Worm (Caenorhabditis elegans): ENCODE data around the gene mrpl-36.

The mrpl-36 gene

ce11 chrIII:9848083-9848482, at the start of gene mrpl-36:
mrpl-36 (minus strand) TSS chrIII:9848116.
- no peak for TF ChIP-seq ztf-23 (GFP tag; IDR thresholded peaks at IDR 0.05)
- no peak for TF ChIP-seq ztf-29 (GFP tag; IDR thresholded peaks at IDR 0.05)
- no peak for TF ChIP-seq ref-1 (GFP tag; conservative IDR thresholded peaks at IDR 0.05)
- no peak for TF ChIP-seq T22C8.4 (GFP tag; IDR thresholded peaks at IDR 0.05)
- TF ChIP-seq tab-1 (GFP tag; IDR thresholded peaks at IDR 0.05), result no peak

DNA sequence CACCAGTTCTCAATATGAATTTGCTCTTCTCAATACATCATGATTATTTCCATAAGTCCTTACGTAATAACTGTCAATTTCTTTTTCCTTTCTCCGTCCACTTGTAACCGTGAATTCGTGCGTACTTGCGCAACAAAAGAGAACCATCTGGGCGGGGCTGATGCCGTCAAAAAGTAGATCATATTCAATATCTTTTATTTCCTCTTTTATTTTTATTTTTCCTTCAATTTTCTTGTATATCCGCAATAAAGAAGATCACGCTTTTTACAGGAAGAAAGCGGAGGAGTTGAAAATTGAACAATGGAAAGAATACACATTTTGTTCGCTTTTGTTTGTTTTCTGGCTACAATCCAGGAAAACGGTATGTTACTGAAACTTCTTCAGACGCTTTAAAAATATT, 44.9 kb upstream of the mrpl-36 start, which contains the start of gene mam-7:
TSS of gene mam-7 (plus strand) at position 301 of the 400 bp plus-strand sequence.
- TF ChIP-seq ztf-23 (GFP tag; IDR thresholded peaks at IDR 0.05), result no peak
- TF ChIP-seq T22C8.4 (GFP tag; IDR thresholded peaks at IDR 0.05), result no peak
- no peak for TF ChIP-seq tab-1 (GFP tag; IDR thresholded peaks at IDR 0.05)
- TF ChIP-seq ref-1 (GFP tag; conservative IDR thresholded peaks at IDR 0.05), result no peak
- no peak for TF ChIP-seq flt-1 (GFP tag; IDR thresholded peaks at IDR 0.05)
- TF ChIP-seq ztf-29 (GFP tag; IDR thresholded peaks at IDR 0.05), result no peak
- no peak for TF ChIP-seq cog-1 (tag; optimal IDR thresholded peaks at IDR 0.05)
- no peak for TF ChIP-seq med-1 (GFP tag; optimal IDR thresholded peaks at IDR 0.05; ENCODE audit: insufficient read depth)
- TF ChIP-seq klf-2 (GFP tag; conservative IDR thresholded peaks at IDR 0.05), result no peak

- TF ChIP-seq tab-1 (GFP tag; IDR thresholded peaks at IDR 0.05) (no peak), med-1 (GFP tag; optimal IDR thresholded peaks at IDR 0.05; ENCODE audit: insufficient read depth) (no peak), klf-2 (GFP tag; conservative IDR thresholded peaks at IDR 0.05) (no peak), flt-1 (GFP tag; IDR thresholded peaks at IDR 0.05) (no peak), ztf-29 (GFP tag; IDR thresholded peaks at IDR 0.05) (no peak), ztf-23 (GFP tag; IDR thresholded peaks at IDR 0.05) (no peak), cog-1 (tag; optimal IDR thresholded peaks at IDR 0.05) (no peak), T22C8.4 (GFP tag; IDR thresholded peaks at IDR 0.05) (no peak), ref-1 (GFP tag; conservative IDR thresholded peaks at IDR 0.05) (no peak)
These were observed 43.4 kb upstream of the mrpl-36 start, which contains the start of gene alg-4 for ce11 chrIII:9891324-9891723. alg-4 (minus strand) TSS chrIII:9891424.

DNA sequence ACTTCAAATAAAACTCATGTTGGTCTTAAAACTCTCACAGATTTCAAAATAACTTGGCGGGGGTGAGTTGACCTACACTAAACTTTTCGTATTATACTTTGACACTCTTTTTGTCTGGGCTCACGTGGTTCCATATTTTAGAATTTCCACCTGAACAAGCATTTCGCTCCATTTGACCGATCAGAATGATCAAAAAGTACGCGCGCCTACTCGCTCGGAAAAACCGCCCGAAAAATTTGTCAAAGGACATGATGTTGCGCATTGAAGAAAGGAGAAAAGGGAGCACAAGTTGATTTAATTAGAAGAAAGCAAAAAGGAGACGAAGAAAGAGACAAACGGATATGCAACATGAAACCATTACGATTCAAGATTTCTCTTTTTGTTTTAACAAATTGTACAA, 38.4 kb upstream of the mrpl-36 start:
- TF ChIP-seq tab-1 (GFP tag; IDR thresholded peaks at IDR 0.05), result no peak
- TF ChIP-seq ztf-29 (GFP tag; IDR thresholded peaks at IDR 0.05), result no peak
- TF ChIP-seq flt-1 (GFP tag; IDR thresholded peaks at IDR 0.05), result no peak
- no peak for TF ChIP-seq klf-2 (GFP tag; conservative IDR thresholded peaks at IDR 0.05)
- no peak for TF ChIP-seq ref-1 (GFP tag; conservative IDR thresholded peaks at IDR 0.05)
- TF ChIP-seq ztf-23 (GFP tag; IDR thresholded peaks at IDR 0.05), result no peak
- TF ChIP-seq cog-1 (tag; optimal IDR thresholded peaks at IDR 0.05), result no peak
- no peak for TF ChIP-seq T22C8.4 (GFP tag; IDR thresholded peaks at IDR 0.05)
- TF ChIP-seq med-1 (GFP tag; optimal IDR thresholded peaks at IDR 0.05; ENCODE audit: insufficient read depth), result no peak

ce11 chrIII:9885609-9886008, 37.7 kb upstream of the mrpl-36 start:
- no peak for TF ChIP-seq ref-1 (GFP tag; conservative IDR thresholded peaks at IDR 0.05)
- TF ChIP-seq cog-1 (tag; optimal IDR thresholded peaks at IDR 0.05), result no peak
- no peak for TF ChIP-seq klf-2 (GFP tag; conservative IDR thresholded peaks at IDR 0.05)
- no peak for TF ChIP-seq tab-1 (GFP tag; IDR thresholded peaks at IDR 0.05)
- no peak for TF ChIP-seq ztf-23 (GFP tag; IDR thresholded peaks at IDR 0.05)
- TF ChIP-seq T22C8.4 (GFP tag; IDR thresholded peaks at IDR 0.05), result no peak
- TF ChIP-seq flt-1 (GFP tag; IDR thresholded peaks at IDR 0.05), result no peak
- TF ChIP-seq med-1 (GFP tag; optimal IDR thresholded peaks at IDR 0.05; ENCODE audit: insufficient read depth), result no peak
- no peak for TF ChIP-seq ztf-29 (GFP tag; IDR thresholded peaks at IDR 0.05)

DNA sequence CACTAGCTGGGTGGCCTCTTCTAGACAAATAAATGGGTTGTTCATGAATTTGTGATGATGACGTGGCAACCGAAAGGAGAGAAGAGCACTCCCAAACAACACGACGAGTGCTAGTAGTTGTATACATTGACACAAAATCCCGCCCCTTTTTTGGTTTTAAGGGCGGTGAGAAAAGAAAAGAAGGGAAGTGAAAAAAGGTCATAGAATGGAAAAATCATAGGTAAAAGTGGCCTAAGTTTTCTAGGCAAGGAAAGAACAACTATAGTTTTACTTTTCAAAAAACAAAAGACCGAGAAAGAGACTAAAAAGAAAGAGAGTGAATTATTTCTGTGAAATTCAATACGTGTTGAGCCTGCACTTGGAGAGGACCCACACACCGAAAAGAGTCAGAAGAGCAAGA, 30.9 kb upstream of the mrpl-36 start, which contains the start of gene ZK757.2:
TSS of gene ZK757.2 (minus strand) at position 101 of the 400 bp plus-strand sequence.
- no peak for TF ChIP-seq T22C8.4 (GFP tag; IDR thresholded peaks at IDR 0.05)
- TF ChIP-seq ztf-29 (GFP tag; IDR thresholded peaks at IDR 0.05), result no peak
- TF ChIP-seq ztf-23 (GFP tag; IDR thresholded peaks at IDR 0.05), result no peak
- no peak for TF ChIP-seq tab-1 (GFP tag; IDR thresholded peaks at IDR 0.05)
- no peak for TF ChIP-seq klf-2 (GFP tag; conservative IDR thresholded peaks at IDR 0.05)
- no peak for TF ChIP-seq cog-1 (tag; optimal IDR thresholded peaks at IDR 0.05)
- no peak for TF ChIP-seq flt-1 (GFP tag; IDR thresholded peaks at IDR 0.05)
- no peak for TF ChIP-seq med-1 (GFP tag; optimal IDR thresholded peaks at IDR 0.05; ENCODE audit: insufficient read depth)
- no peak for TF ChIP-seq ref-1 (GFP tag; conservative IDR thresholded peaks at IDR 0.05)

DNA sequence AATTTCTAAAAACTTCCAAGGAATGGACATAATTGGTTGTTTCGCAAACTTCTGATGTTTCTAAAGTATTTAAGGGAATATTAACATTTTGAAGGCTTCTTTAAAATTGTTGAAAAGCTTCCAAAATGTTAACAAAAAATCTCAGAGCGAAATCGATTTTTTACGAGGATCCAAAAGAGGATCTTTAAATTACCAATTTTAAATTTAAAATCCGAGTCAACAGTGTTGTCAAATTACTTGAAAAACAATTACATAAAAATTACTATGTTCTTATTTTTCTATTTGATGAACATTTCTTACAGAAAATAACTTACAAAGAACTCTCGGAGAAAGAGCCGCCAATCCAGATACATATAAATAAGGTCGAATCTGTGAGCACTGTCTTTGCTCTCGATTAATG, 29.0 kb upstream of the mrpl-36 start, which contains the start of gene ZK757.10:
TSS of gene ZK757.10 (plus strand) at position 301 of the 400 bp plus-strand sequence.
- no peak for TF ChIP-seq klf-2 (GFP tag; conservative IDR thresholded peaks at IDR 0.05)
- TF ChIP-seq ref-1 (GFP tag; conservative IDR thresholded peaks at IDR 0.05), result no peak
- no peak for TF ChIP-seq cog-1 (tag; optimal IDR thresholded peaks at IDR 0.05)
- TF ChIP-seq ztf-29 (GFP tag; IDR thresholded peaks at IDR 0.05), result no peak
- no peak for TF ChIP-seq tab-1 (GFP tag; IDR thresholded peaks at IDR 0.05)

DNA sequence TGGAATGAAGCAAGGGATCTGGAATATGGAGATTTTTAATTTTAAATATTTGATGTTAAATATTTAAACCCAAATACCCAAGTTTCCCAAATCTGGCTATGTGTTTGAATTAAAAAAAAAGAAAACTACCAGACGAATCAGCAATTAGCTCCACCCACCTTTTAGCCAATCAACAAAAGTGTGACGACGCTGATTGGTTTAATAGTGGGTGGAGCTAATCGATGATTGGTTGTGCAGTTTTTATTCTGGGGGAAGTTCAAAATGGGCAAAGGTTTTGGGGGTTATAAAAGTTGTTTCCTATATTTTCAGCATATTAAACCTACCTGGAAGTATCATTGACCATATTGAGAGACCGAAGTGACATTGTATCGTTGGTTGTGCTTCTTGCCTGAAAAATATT, 26.6 kb upstream of the mrpl-36 start:
- TF ChIP-seq cog-1 (tag; optimal IDR thresholded peaks at IDR 0.05), result no peak
- no peak for TF ChIP-seq ztf-23 (GFP tag; IDR thresholded peaks at IDR 0.05)
- TF ChIP-seq tab-1 (GFP tag; IDR thresholded peaks at IDR 0.05), result no peak
- TF ChIP-seq ztf-29 (GFP tag; IDR thresholded peaks at IDR 0.05), result no peak
- TF ChIP-seq med-1 (GFP tag; optimal IDR thresholded peaks at IDR 0.05; ENCODE audit: insufficient read depth), result no peak
- TF ChIP-seq flt-1 (GFP tag; IDR thresholded peaks at IDR 0.05), result no peak
- TF ChIP-seq ref-1 (GFP tag; conservative IDR thresholded peaks at IDR 0.05), result no peak
- no peak for TF ChIP-seq klf-2 (GFP tag; conservative IDR thresholded peaks at IDR 0.05)

- TF ChIP-seq ztf-29 (GFP tag; IDR thresholded peaks at IDR 0.05), result no peak
- no peak for TF ChIP-seq T22C8.4 (GFP tag; IDR thresholded peaks at IDR 0.05)
- TF ChIP-seq tab-1 (GFP tag; IDR thresholded peaks at IDR 0.05), result no peak
- TF ChIP-seq flt-1 (GFP tag; IDR thresholded peaks at IDR 0.05), result no peak
- TF ChIP-seq ref-1 (GFP tag; conservative IDR thresholded peaks at IDR 0.05), result no peak
- no peak for TF ChIP-seq med-1 (GFP tag; optimal IDR thresholded peaks at IDR 0.05; ENCODE audit: insufficient read depth)
- no peak for TF ChIP-seq cog-1 (tag; optimal IDR thresholded peaks at IDR 0.05)
- TF ChIP-seq ztf-23 (GFP tag; IDR thresholded peaks at IDR 0.05), result no peak
- TF ChIP-seq klf-2 (GFP tag; conservative IDR thresholded peaks at IDR 0.05), result no peak
These were observed 23.1 kb upstream of the mrpl-36 start, which contains the start of gene ZK757.1 for ce11 chrIII:9871032-9871431. ZK757.1 (minus strand) TSS chrIII:9871132.

All from whole organism, midembryonic.